Fruit fly (Drosophila melanogaster) Kc167 (cell line): ENCODE data around the gene CG4751.

ENCODE experiments used
- Myc ChIP-seq: fragments of >200 bp; optimal IDR thresholded peaks from 2 replicates; lab custom pipeline; 2017; ENCODE audit warnings: missing external identifiers
- Sin3A ChIP-seq: fragments of >200 bp; optimal IDR thresholded peaks from 2 replicates; lab custom pipeline; 2018; ENCODE audit warnings: missing external identifiers
- h ChIP-seq: fragments of >200 bp; optimal IDR thresholded peaks from 3 replicates; lab custom pipeline; 2018; ENCODE audit warnings: missing external identifiers
- insv ChIP-seq: fragments of >200 bp; optimal IDR thresholded peaks from 3 replicates; lab custom pipeline; 2018; ENCODE audit warnings: missing external identifiers
- psq ChIP-seq: fragments of >200 bp; optimal IDR thresholded peaks from 2 replicates; lab custom pipeline; 2017; ENCODE audit warnings: missing external identifiers
- ttk ChIP-seq: sonication (Bioruptor generic); optimal IDR thresholded peaks from 2 replicates; lab custom pipeline; 2017; ENCODE audit warnings: missing external identifiers

Gene CG4751

DNA sequence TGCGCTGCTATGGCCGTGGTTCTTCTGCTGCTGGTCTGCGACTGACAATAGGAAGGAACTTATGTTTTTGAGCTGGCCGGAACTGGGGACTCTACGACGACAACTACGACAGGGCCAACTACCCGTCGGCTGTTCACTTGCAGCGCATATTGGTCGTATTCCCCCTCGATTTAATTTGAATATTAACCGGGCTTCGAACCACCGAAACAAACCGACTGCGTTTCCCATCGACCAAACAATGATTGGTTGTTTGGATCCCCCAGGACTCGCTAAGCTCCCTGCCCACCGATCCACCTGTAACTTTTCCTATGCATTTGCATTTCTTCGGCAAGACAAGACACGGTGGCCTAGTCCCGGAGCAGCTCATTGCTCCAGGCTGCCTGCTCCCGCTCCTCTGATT lies 8.9 kb upstream of the CG4751 start, which contains the start of gene Dnaaf4:
Gene Dnaaf4 (minus strand): TSS at position 101 of the 400 bp plus-strand sequence.
- TF ChIP-seq h (lab: Kevin White, UChicago) (no peak), insv (lab: Kevin White, UChicago) (no peak), ttk (lab: Kevin White, UChicago) (no peak), psq (no peak), Myc (lab: Kevin White, UChicago) (no peak), Sin3A (lab: Kevin White, UChicago) (no peak)

DNA sequence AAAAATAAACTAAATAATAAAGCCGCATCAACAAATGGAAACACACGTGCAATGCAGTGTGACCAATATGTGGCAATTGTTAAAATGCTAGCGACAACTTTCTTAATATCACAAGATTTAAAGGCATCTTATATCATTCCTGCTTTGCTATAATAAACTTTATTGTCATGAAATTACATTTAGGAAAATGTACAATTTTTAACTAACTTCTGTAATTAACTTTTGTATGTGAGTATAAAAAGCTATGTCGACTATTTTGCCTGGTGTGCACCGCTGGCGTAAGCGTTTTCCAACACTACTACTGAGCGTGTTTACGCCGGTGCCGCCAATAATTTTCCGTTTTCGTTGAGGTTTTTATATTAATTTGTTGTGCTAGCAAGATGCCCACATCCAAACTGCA lies 7.0 kb upstream of the CG4751 start, which contains the start of the genes Csl4 and Nup160:
Gene Csl4 (minus strand): TSS at position 69 of the 400 bp plus-strand sequence.
Gene Nup160 (plus strand): TSS at position 279 of the 400 bp plus-strand sequence.
- TF ChIP-seq insv (lab: Kevin White, UChicago) (no peak), psq (no peak), ttk (lab: Kevin White, UChicago) (no peak), Myc (lab: Kevin White, UChicago) (no peak), Sin3A (lab: Kevin White, UChicago) (no peak), h (lab: Kevin White, UChicago) (no peak)

DNA sequence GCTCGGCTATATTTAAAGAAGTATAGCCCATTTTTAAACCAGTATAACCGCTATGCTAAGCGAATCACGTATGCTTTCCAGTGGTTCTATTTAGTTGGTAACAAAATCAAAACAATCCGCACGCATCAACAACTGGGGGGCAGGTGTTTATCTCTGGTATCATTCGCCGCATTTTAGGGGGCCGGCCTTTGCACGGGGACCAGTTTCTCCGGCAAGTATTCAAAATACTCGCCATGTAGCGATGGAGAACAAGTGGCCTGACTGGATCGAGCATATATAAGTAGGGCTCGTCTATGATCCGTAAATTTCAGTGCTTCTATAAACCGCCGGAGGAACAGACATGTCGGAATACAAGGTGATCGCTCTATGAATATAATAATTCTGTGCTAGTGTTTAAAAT lies 5.6 kb downstream of the CG4751 start, which contains the start of gene hgo:
Gene hgo (plus strand): TSS at position 301 of the 400 bp plus-strand sequence.
- TF ChIP-seq psq (no peak), Myc (lab: Kevin White, UChicago) (no peak), insv (lab: Kevin White, UChicago) (no peak), ttk (lab: Kevin White, UChicago) (no peak)

dm6 chr2L:11145317-11145716 lies 14.8 kb downstream of the CG4751 start, which contains the start of gene CG31867:
TSS of gene CG31867 (minus strand) at chr2L:11145417.
- TF ChIP-seq h (lab: Kevin White, UChicago) (no peak), Sin3A (lab: Kevin White, UChicago) (no peak)

- TF ChIP-seq Sin3A (lab: Kevin White, UChicago): no peak
- no peak for TF ChIP-seq h (lab: Kevin White, UChicago)
- no peak for TF ChIP-seq insv (lab: Kevin White, UChicago)
These were observed 18.4 kb downstream of the CG4751 start, which contains the start of gene Gyc32E for dm6 chr2L:11148969-11149368. TSS of gene Gyc32E (minus strand) at chr2L:11149101.

dm6 chr2L:11155166-11155958 lies 24.8 kb downstream of the CG4751 start, which contains the start of gene CG6287:
TSS of gene CG6287 (minus strand) at chr2L:11155721.
- no peak for TF ChIP-seq insv (lab: Kevin White, UChicago)
- no peak for TF ChIP-seq h (lab: Kevin White, UChicago)
- TF ChIP-seq ttk (lab: Kevin White, UChicago): no peak
- no peak for TF ChIP-seq psq

dm6 chr2L:11167997-11168396 lies 37.5 kb downstream of the CG4751 start:
- TF ChIP-seq Sin3A (lab: Kevin White, UChicago) (no peak), h (lab: Kevin White, UChicago) (no peak), ttk (lab: Kevin White, UChicago) (no peak), Myc (lab: Kevin White, UChicago) (no peak), insv (lab: Kevin White, UChicago) (no peak), psq (no peak)

dm6 chr2L:11168684-11169549 lies 38.4 kb downstream of the CG4751 start:
- TF ChIP-seq Sin3A (lab: Kevin White, UChicago): no peak
- TF ChIP-seq ttk (lab: Kevin White, UChicago): no peak
- no peak for TF ChIP-seq psq
- no peak for TF ChIP-seq h (lab: Kevin White, UChicago)
- TF ChIP-seq insv (lab: Kevin White, UChicago): no peak
- TF ChIP-seq Myc (lab: Kevin White, UChicago): no peak

DNA sequence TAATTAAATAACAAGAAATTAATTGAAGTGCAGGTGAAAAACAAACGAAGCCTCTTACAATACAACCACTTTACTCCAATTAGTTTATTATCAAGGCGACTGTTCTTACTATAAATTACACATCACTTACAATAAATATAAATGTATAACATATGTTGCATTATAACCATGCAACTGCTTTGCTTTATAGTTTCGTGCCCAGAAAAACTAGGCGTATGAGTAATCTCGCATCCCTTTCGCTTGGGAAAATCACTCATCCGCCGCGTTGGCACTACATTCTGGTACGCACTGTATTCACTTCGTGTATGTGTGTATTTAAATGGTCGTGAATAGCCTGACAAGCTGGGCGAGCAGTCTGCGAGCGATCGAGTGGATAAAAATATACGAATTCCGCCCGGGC lies 39.4 kb downstream of the CG4751 start:
- TF ChIP-seq Sin3A (lab: Kevin White, UChicago): no peak
- no peak for TF ChIP-seq h (lab: Kevin White, UChicago)
- no peak for TF ChIP-seq Myc (lab: Kevin White, UChicago)
- TF ChIP-seq ttk (lab: Kevin White, UChicago): no peak
- TF ChIP-seq insv (lab: Kevin White, UChicago): no peak
- no peak for TF ChIP-seq psq

dm6 chr2L:11170549-11170948 lies 40.0 kb downstream of the CG4751 start:
- no peak for TF ChIP-seq Myc (lab: Kevin White, UChicago)
- no peak for TF ChIP-seq h (lab: Kevin White, UChicago)
- no peak for TF ChIP-seq ttk (lab: Kevin White, UChicago)
- TF ChIP-seq psq: no peak
- TF ChIP-seq Sin3A (lab: Kevin White, UChicago): no peak
- no peak for TF ChIP-seq insv (lab: Kevin White, UChicago)

- TF ChIP-seq h (lab: Kevin White, UChicago): no peak
- no peak for TF ChIP-seq insv (lab: Kevin White, UChicago)
- no peak for TF ChIP-seq Myc (lab: Kevin White, UChicago)
- TF ChIP-seq Sin3A (lab: Kevin White, UChicago): no peak
- no peak for TF ChIP-seq ttk (lab: Kevin White, UChicago)
- no peak for TF ChIP-seq psq
These were observed 41.2 kb downstream of the CG4751 start, which contains the start of gene Vm32E for dm6 chr2L:11171615-11172356. TSS of gene Vm32E (minus strand) at chr2L:11171665.
